Fruit fly (Drosophila melanogaster) whole organism: ENCODE results near the gene CG7179.

Source experiments
- CG8478 ChIP-seq: fragments of >200 bp; optimal IDR thresholded peaks from 2 replicates; lab custom pipeline; 2018; ENCODE audit warnings: inconsistent platforms
- Dll ChIP-seq: fragments of >200 bp; optimal IDR thresholded peaks from 2 replicates; lab custom pipeline; 2017
- EcR ChIP-seq, 2 experiments: fragments of >200 bp; optimal IDR thresholded peaks; 2 replicates each; lab custom pipeline; 2017; ENCODE audit warnings: missing biosample characterization in 2 of 2, missing genetic modification characterization in 2 of 2, missing genetic modification reagents in 2 of 2
- pan ChIP-seq: fragments of >200 bp; optimal IDR thresholded peaks from 2 replicates; lab custom pipeline; 2017
- psq ChIP-seq: fragments of >200 bp; optimal IDR thresholded peaks from 2 replicates; lab custom pipeline; 2017
- usp ChIP-seq: fragments of >200 bp; optimal IDR thresholded peaks from 2 replicates; lab custom pipeline; 2017; ENCODE audit warnings: missing biosample characterization, missing genetic modification characterization, mixed read lengths

Gene CG7179

dm6 chr2L:7777979-7778692, at the start of gene CG7179:
TSS of gene CG7179 (minus strand) at chr2L:7778029.
- TF ChIP-seq Dll (lab: Kevin White, UChicago) (no peak), EcR (GFP tag; optimal IDR thresholded peaks at IDR 0.05; lab: Kevin White, UChicago) (no peak), usp (GFP tag; lab: Kevin White, UChicago) (no peak), psq (no peak), pan (lab: Kevin White, UChicago) (no peak), CG8478 (lab: Kevin White, UChicago) (no peak)

- TF ChIP-seq psq = no peak
- no peak for TF ChIP-seq pan (lab: Kevin White, UChicago)
- TF ChIP-seq Dll (lab: Kevin White, UChicago) = no peak
- no peak for TF ChIP-seq CG8478 (lab: Kevin White, UChicago)
- no peak for TF ChIP-seq EcR (GFP tag; optimal IDR thresholded peaks at IDR 0.05; lab: Kevin White, UChicago)
- no peak for TF ChIP-seq usp (GFP tag; lab: Kevin White, UChicago)
These were observed 49.5 kb upstream of the CG7179 start, which contains the start of the genes Rack1 and mts for dm6 chr2L:7827045-7828004. TSS of gene Rack1 (minus strand) at chr2L:7827315. TSS of gene mts (plus strand) at chr2L:7827650.

DNA sequence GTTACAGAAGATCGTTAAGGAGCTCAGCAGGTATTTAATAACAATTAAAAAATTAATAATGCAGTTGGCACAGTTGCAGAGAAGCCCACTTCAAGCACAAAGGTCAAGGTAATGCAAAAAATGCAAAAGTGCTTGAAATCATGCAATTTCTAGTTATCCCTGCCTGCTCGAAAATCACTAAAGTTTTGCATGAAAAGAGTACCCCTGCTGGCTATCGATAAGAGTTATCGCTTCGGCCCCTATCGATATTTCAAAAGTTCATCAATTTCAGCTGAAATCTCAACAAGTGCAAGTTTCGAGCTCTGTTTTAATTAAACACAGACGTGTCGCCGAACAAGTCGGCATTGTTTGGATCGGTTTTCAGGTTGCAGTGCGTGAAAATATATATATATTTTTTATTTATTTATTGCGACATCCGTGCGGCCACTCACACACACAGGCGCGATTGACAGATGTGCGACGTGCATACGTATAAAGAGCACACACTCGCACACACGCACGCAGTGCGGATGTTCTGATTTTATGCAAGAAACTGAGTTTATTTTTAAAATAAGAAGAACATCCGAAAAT, 43.5 kb upstream of the CG7179 start:
- TF ChIP-seq EcR (GFP tag; optimal IDR thresholded peaks at IDR 0.05; lab: Kevin White, UChicago) (no peak), Dll (lab: Kevin White, UChicago) (no peak), psq (no peak), CG8478 (lab: Kevin White, UChicago) (no peak), pan (lab: Kevin White, UChicago) (no peak), usp (GFP tag; lab: Kevin White, UChicago) (no peak)

- TF ChIP-seq psq (no peak), CG8478 (lab: Kevin White, UChicago) (no peak), EcR (GFP tag; optimal IDR thresholded peaks at IDR 0.05; lab: Kevin White, UChicago) (no peak), pan (lab: Kevin White, UChicago) (no peak), Dll (lab: Kevin White, UChicago) (no peak), usp (GFP tag; lab: Kevin White, UChicago) (no peak)
These were observed 43.0 kb upstream of the CG7179 start, which contains the start of gene CG7115 for dm6 chr2L:7820851-7821250. TSS of gene CG7115 (plus strand) at chr2L:7821151.

- TF ChIP-seq EcR (GFP tag; optimal IDR thresholded peaks at IDR 0.05; lab: Kevin White, UChicago) (no peak), usp (GFP tag; lab: Kevin White, UChicago) (no peak), psq (no peak), pan (lab: Kevin White, UChicago) (no peak), Dll (lab: Kevin White, UChicago) (no peak), CG8478 (lab: Kevin White, UChicago) (no peak)
These were observed 42.6 kb upstream of the CG7179 start for dm6 chr2L:7820408-7820807.

dm6 chr2L:7813357-7813756, 35.5 kb upstream of the CG7179 start:
- no peak for TF ChIP-seq psq
- no peak for TF ChIP-seq CG8478 (lab: Kevin White, UChicago)
- TF ChIP-seq usp (GFP tag; lab: Kevin White, UChicago) = no peak
- TF ChIP-seq Dll (lab: Kevin White, UChicago) = no peak
- TF ChIP-seq pan (lab: Kevin White, UChicago) = no peak
- no peak for TF ChIP-seq EcR (GFP tag; optimal IDR thresholded peaks at IDR 0.05; lab: Kevin White, UChicago)

- TF ChIP-seq EcR (GFP tag; optimal IDR thresholded peaks at IDR 0.05; lab: Kevin White, UChicago) (no peak), Dll (lab: Kevin White, UChicago) (no peak), psq (no peak), pan (lab: Kevin White, UChicago) (no peak), CG8478 (lab: Kevin White, UChicago) (no peak), usp (GFP tag; lab: Kevin White, UChicago) (no peak)
These were observed 34.9 kb upstream of the CG7179 start for dm6 chr2L:7812555-7813339.

DNA sequence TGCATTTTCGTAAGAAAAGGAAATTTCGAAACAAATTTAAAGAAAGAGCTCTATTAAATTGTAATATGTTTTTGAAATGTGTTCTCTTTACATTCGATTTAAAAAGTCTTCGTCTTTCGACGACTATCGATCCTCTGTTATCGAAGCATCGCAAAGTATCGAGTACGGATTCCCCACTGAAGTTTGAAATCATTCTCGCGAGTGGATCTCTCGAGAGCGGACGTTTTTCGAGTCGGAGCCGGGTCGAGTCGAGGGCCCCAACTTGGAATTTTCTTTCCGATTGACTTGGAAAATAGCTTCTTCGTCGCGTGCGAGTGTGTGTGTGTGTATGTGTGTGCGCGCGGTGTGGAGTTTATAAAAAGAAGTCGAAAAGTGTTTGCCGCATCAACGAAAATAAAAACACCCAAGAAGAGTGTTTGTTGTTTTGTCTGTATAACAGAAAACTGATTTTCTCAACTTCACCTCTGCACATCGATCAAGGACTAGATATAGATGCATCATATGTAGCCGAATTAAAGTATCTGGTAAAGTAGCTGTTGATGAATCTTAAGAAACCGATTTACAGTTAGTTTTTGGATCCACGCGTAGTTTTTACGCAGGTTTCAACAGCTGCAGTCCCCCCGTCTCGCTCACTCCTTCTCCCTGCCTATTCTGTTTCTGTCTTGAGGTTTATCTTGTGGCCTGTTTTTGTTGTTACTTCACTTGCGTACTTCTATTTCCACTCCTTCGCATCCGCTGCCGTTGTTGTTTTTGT, 33.6 kb upstream of the CG7179 start, which contains the start of gene LanB1:
Gene LanB1, plus strand, starts transcription at position 190 of the 754 bp plus-strand sequence.
- TF ChIP-seq Dll (lab: Kevin White, UChicago) (no peak), EcR (GFP tag; optimal IDR thresholded peaks at IDR 0.05; lab: Kevin White, UChicago) (no peak), pan (lab: Kevin White, UChicago) (no peak), usp (GFP tag; lab: Kevin White, UChicago) (no peak), CG8478 (lab: Kevin White, UChicago) (no peak), psq (no peak)

DNA sequence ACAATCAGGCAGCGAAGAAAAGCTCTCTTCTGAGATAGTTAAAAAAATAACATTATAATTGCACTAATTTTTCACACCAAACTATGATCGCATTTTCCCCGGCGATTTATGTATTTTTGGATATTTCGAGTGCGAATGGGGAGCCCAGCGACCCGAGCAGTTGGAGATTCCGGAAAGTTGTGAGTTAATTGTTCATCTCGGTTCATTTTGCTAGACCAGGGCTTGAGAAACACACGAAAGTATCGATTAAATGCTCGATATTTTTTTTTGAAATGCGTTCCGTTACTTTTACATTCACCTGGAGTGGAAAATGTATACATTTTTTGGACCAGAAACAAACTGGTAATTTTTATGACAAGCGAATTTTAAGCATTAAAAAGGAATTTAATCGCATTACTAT, 32.7 kb upstream of the CG7179 start, which contains the start of gene Cdc14:
Gene Cdc14, minus strand, starts transcription at position 185 of the 400 bp plus-strand sequence.
- no peak for TF ChIP-seq EcR (GFP tag; optimal IDR thresholded peaks at IDR 0.05; lab: Kevin White, UChicago)
- TF ChIP-seq psq = no peak
- TF ChIP-seq Dll (lab: Kevin White, UChicago) = no peak
- no peak for TF ChIP-seq usp (GFP tag; lab: Kevin White, UChicago)
- TF ChIP-seq pan (lab: Kevin White, UChicago) = no peak
- no peak for TF ChIP-seq CG8478 (lab: Kevin White, UChicago)
